Fruit fly (Drosophila melanogaster): ENCODE data around the gene Med.

- no peak for TF ChIP-seq CG15011 (GFP tag; optimal IDR thresholded peaks at IDR 0.05)
- no peak for TF ChIP-seq pan (optimal IDR thresholded peaks at IDR 0.05)
- TF ChIP-seq pan (GFP tag; optimal IDR thresholded peaks at IDR 0.05 in 1 of 2, IDR thresholded peaks at IDR 0.05 in 1 of 2) = no peak
- TF ChIP-seq ttk (GFP tag; IDR thresholded peaks at IDR 0.05) = no peak
- no peak for TF ChIP-seq CG9727 (GFP tag; optimal IDR thresholded peaks at IDR 0.05)
- TF ChIP-seq insv (GFP tag; optimal IDR thresholded peaks at IDR 0.05) = no peak
- no peak for TF ChIP-seq CG10147 (GFP tag; optimal IDR thresholded peaks at IDR 0.05)
- TF ChIP-seq bbx (GFP tag; IDR thresholded peaks at IDR 0.05; ENCODE audit: partially characterized antibody) = no peak
- no peak for TF ChIP-seq CG34376 (GFP tag; optimal IDR thresholded peaks at IDR 0.05)
- no peak for TF ChIP-seq Deaf1 (tag; optimal IDR thresholded peaks at IDR 0.05)
- TF ChIP-seq NFAT (GFP tag; IDR thresholded peaks at IDR 0.05) = no peak
Observed at dm6 chr3R:31632316-31632715, 21.5 kb downstream of the Med start.
